Worm (Caenorhabditis elegans): ENCODE measurements around the gene srz-78.

DNA sequence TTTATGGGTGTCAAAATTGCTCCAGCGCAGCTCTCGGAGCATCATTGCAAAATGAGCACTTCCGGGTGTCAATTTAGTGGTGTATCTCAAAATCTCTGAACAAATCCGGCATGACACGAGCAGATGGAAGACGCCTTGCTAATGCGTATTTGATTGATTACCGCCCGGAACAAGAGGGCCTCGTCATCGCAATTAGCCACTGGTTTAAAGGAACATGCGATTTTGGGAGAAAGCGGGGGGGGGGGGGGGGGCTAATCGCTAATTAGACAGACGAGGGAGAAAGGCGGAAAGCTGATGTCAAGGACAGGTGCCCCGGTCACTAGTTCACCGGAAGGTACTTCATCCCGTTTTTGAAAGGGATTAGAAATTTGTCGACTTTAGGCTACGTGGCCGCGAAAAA is 30.1 kb downstream of the srz-78 start:
- TF ChIP-seq nhr-11 (tag; optimal IDR thresholded peaks at IDR 0.05) = no peak
- no peak for TF ChIP-seq ztf-11 (tag; optimal IDR thresholded peaks at IDR 0.05)
- no peak for TF ChIP-seq nhr-76 (tag; optimal IDR thresholded peaks at IDR 0.05)
- TF ChIP-seq hlh-4 (tag; optimal IDR thresholded peaks at IDR 0.05) = no peak
- no peak for TF ChIP-seq lin-35 (GFP tag; optimal IDR thresholded peaks at IDR 0.05)
- TF ChIP-seq lin-13 (GFP tag; optimal IDR thresholded peaks at IDR 0.05) = no peak
- no peak for TF ChIP-seq nhr-77 (tag; optimal IDR thresholded peaks at IDR 0.05)
- TF ChIP-seq sptf-1 (tag; optimal IDR thresholded peaks at IDR 0.05) = no peak
- TF ChIP-seq unc-62 (GFP tag; optimal IDR thresholded peaks at IDR 0.05) = no peak
- TF ChIP-seq fkh-10 (GFP tag; optimal IDR thresholded peaks at IDR 0.05) = no peak
- no peak for TF ChIP-seq ama-1 (optimal IDR thresholded peaks at IDR 0.05)
- no peak for TF ChIP-seq unc-30 (tag; optimal IDR thresholded peaks at IDR 0.05)
- no peak for TF ChIP-seq tbx-2 (tag; optimal IDR thresholded peaks at IDR 0.05)
